Fruit fly (Drosophila melanogaster) whole organism, pupa: Measurements from ENCODE around the gene Frq2.

Source experiments
- CG10348 ChIP-seq: fragments of 200-800 bp; sonication (Bioruptor generic); IDR thresholded peaks from 2 replicates; pipeline ENCODE4 v1.3.6; 2022; ENCODE audit warnings: missing biosample characterization, missing genetic modification characterization
- CG12605 ChIP-seq: fragments of 200-800 bp; sonication (Bioruptor generic); IDR thresholded peaks from 2 replicates; pipeline ENCODE4 v1.3.6; 2022; ENCODE audit warnings: missing biosample characterization, missing genetic modification characterization
- CG13204 ChIP-seq: fragments of 200-800 bp; sonication (Bioruptor generic); optimal IDR thresholded peaks from 2 replicates; lab custom pipeline; 2018; ENCODE audit warnings: missing biosample characterization, mild to moderate bottlenecking, missing genetic modification characterization, moderate library complexity
- CG14655 ChIP-seq: fragments of 200-800 bp; sonication (Bioruptor generic); optimal IDR thresholded peaks from 3 replicates; lab custom pipeline; 2017; ENCODE audit warnings: mild to moderate bottlenecking, missing biosample characterization, missing genetic modification reagents, missing genetic modification characterization
- CG15710 ChIP-seq: fragments of 200-800 bp; sonication (Bioruptor generic); optimal IDR thresholded peaks from 2 replicates; lab custom pipeline; 2018; ENCODE audit warnings: missing biosample characterization, mild to moderate bottlenecking, missing genetic modification characterization, moderate library complexity
- CG17806 ChIP-seq: fragments of 200-800 bp; sonication (Bioruptor generic); optimal IDR thresholded peaks from 2 replicates; lab custom pipeline; 2018; ENCODE audit warnings: missing biosample characterization, mild to moderate bottlenecking, missing genetic modification characterization, moderate library complexity
- CG32121 ChIP-seq: fragments of 200-800 bp; sonication (Bioruptor generic); IDR thresholded peaks from 2 replicates; pipeline ENCODE4 v1.3.6; 2022; ENCODE audit warnings: missing biosample characterization, missing genetic modification characterization
- CG34367 ChIP-seq: fragments of 200-800 bp; sonication (Bioruptor generic); optimal IDR thresholded peaks from 2 replicates; lab custom pipeline; 2018; ENCODE audit warnings: missing biosample characterization, mild to moderate bottlenecking, missing genetic modification characterization
- CG4496 ChIP-seq: fragments of 200-800 bp; sonication (Bioruptor generic); IDR thresholded peaks from 3 replicates; pipeline ENCODE4 v1.3.6; 2022; ENCODE audit warnings: missing biosample characterization, missing genetic modification characterization
- CG8159 ChIP-seq: fragments of 200-800 bp; sonication (Bioruptor generic); optimal IDR thresholded peaks from 3 replicates; lab custom pipeline; 2018; ENCODE audit warnings: missing biosample characterization, mild to moderate bottlenecking, missing genetic modification characterization, moderate library complexity
- CG8301 ChIP-seq: fragments of 200-800 bp; sonication (Bioruptor generic); optimal IDR thresholded peaks from 2 replicates; lab custom pipeline; 2018; ENCODE audit warnings: missing biosample characterization, mild to moderate bottlenecking, missing genetic modification characterization
- CG9948 ChIP-seq: fragments of 200-800 bp; sonication (Bioruptor generic); optimal IDR thresholded peaks from 2 replicates; lab custom pipeline; 2018; ENCODE audit warnings: missing biosample characterization, mild to moderate bottlenecking, missing genetic modification characterization, moderate library complexity
- D1 ChIP-seq: fragments of 200-800 bp; sonication (Bioruptor generic); optimal IDR thresholded peaks from 2 replicates; lab custom pipeline; 2018; ENCODE audit warnings: missing biosample characterization, mild to moderate bottlenecking, missing genetic modification characterization, moderate library complexity
- EcR ChIP-seq: fragments of 200-800 bp; sonication (Bioruptor generic); optimal IDR thresholded peaks from 3 replicates; lab custom pipeline; 2019; ENCODE audit warnings: missing biosample characterization, missing genetic modification characterization, mild to moderate bottlenecking, moderate library complexity, missing genetic modification reagents
- Ets98B ChIP-seq: fragments of 200-800 bp; sonication (Bioruptor generic); IDR thresholded peaks from 2 replicates; pipeline ENCODE4 v1.3.6; 2022; ENCODE audit warnings: missing biosample characterization, missing genetic modification characterization
- Pif1A ChIP-seq: fragments of 200-800 bp; sonication (Bioruptor generic); optimal IDR thresholded peaks from 3 replicates; lab custom pipeline; 2016; ENCODE audit warnings: missing biosample characterization, missing genetic modification characterization
- Pif1B ChIP-seq: fragments of 200-800 bp; sonication (Bioruptor generic); optimal IDR thresholded peaks from 3 replicates; lab custom pipeline; 2016; ENCODE audit warnings: missing biosample characterization, missing genetic modification characterization
- Snoo ChIP-seq: fragments of 200-800 bp; sonication (Bioruptor generic); optimal IDR thresholded peaks from 3 replicates; lab custom pipeline; 2017; ENCODE audit warnings: missing biosample characterization, mild to moderate bottlenecking, missing genetic modification characterization, inconsistent platforms
- fd96Ca ChIP-seq: fragments of 200-800 bp; sonication (Bioruptor generic); IDR thresholded peaks from 3 replicates; pipeline ENCODE4 v1.3.6; 2022; ENCODE audit warnings: missing biosample characterization, missing genetic modification characterization
- gl ChIP-seq: fragments of 200-800 bp; sonication (Bioruptor generic); optimal IDR thresholded peaks from 2 replicates; lab custom pipeline; 2018; ENCODE audit warnings: missing biosample characterization, mild to moderate bottlenecking, missing genetic modification characterization
- rn ChIP-seq: fragments of 200-800 bp; sonication (Bioruptor generic); IDR thresholded peaks from 2 replicates; pipeline ENCODE4 v1.3.6; 2022; ENCODE audit warnings: missing biosample characterization, missing genetic modification characterization

The Frq2 gene

dm6 chrX:18177312-18177711, at the start of gene Frq2:
Frq2 (plus strand) TSS chrX:18177612.
- TF ChIP-seq CG9948 (tag; lab: Kevin White, UChicago) (no peak), Ets98B (GFP tag; lab: Robert Waterston, UW) (no peak), rn (GFP tag; lab: Robert Waterston, UW) (no peak), CG15710 (tag; lab: Kevin White, UChicago) (no peak), CG14655 (GFP tag; lab: Kevin White, UChicago) (no peak), CG34367 (tag; lab: Kevin White, UChicago) (no peak), fd96Ca (GFP tag; lab: Robert Waterston, UW) (no peak), EcR (GFP tag; lab: Kevin White, UChicago) (no peak), Snoo (tag; lab: Kevin White, UChicago) (no peak), CG8159 (tag; lab: Kevin White, UChicago) (no peak), CG12605 (GFP tag; lab: Robert Waterston, UW) (no peak)

dm6 chrX:18129297-18129696, 48.1 kb upstream of the Frq2 start:
- TF ChIP-seq D1 (tag; lab: Kevin White, UChicago) (no peak), fd96Ca (GFP tag; lab: Robert Waterston, UW) (no peak), CG10348 (GFP tag; lab: Robert Waterston, UW) (no peak), Snoo (tag; lab: Kevin White, UChicago) (no peak), CG4496 (GFP tag; lab: Robert Waterston, UW) (no peak), CG9948 (tag; lab: Kevin White, UChicago) (no peak), CG12605 (GFP tag; lab: Robert Waterston, UW) (no peak), gl (tag; lab: Kevin White, UChicago) (no peak), CG8301 (tag; lab: Kevin White, UChicago) (no peak), CG14655 (GFP tag; lab: Kevin White, UChicago) (no peak), CG32121 (GFP tag; lab: Robert Waterston, UW) (no peak), CG15710 (tag; lab: Kevin White, UChicago) (no peak), Pif1A (GFP tag; lab: Kevin White, UChicago) (no peak), EcR (GFP tag; lab: Kevin White, UChicago) (no peak), CG17806 (tag; lab: Kevin White, UChicago) (no peak), CG13204 (GFP tag; lab: Kevin White, UChicago) (no peak)

- TF ChIP-seq Pif1A (GFP tag; lab: Kevin White, UChicago), result no peak
- no peak for TF ChIP-seq CG8159 (tag; lab: Kevin White, UChicago)
- no peak for TF ChIP-seq rn (GFP tag; lab: Robert Waterston, UW)
- TF ChIP-seq fd96Ca (GFP tag; lab: Robert Waterston, UW), result no peak
- TF ChIP-seq Ets98B (GFP tag; lab: Robert Waterston, UW), result no peak
- no peak for TF ChIP-seq gl (tag; lab: Kevin White, UChicago)
- no peak for TF ChIP-seq CG10348 (GFP tag; lab: Robert Waterston, UW)
- TF ChIP-seq CG15710 (tag; lab: Kevin White, UChicago), result no peak
- no peak for TF ChIP-seq CG12605 (GFP tag; lab: Robert Waterston, UW)
- TF ChIP-seq CG13204 (GFP tag; lab: Kevin White, UChicago), result no peak
- TF ChIP-seq Pif1B (GFP tag; lab: Kevin White, UChicago), result no peak
- TF ChIP-seq EcR (GFP tag; lab: Kevin White, UChicago), result no peak
- TF ChIP-seq CG32121 (GFP tag; lab: Robert Waterston, UW), result no peak
- no peak for TF ChIP-seq CG8301 (tag; lab: Kevin White, UChicago)
- no peak for TF ChIP-seq CG14655 (GFP tag; lab: Kevin White, UChicago)
- TF ChIP-seq CG4496 (GFP tag; lab: Robert Waterston, UW), result no peak
Observed at dm6 chrX:18130168-18130567, 47.2 kb upstream of the Frq2 start, which contains the start of gene CG43133. CG43133 (minus strand) TSS chrX:18130178.

dm6 chrX:18136059-18136458, 41.4 kb upstream of the Frq2 start:
- TF ChIP-seq CG8301 (tag; lab: Kevin White, UChicago), result peak; percentile 33
- peak; percentile 48; the same call in 1 of the 2 replicates for TF ChIP-seq Ets98B (GFP tag; lab: Robert Waterston, UW)
- TF ChIP-seq Pif1B (GFP tag; lab: Kevin White, UChicago), result no peak
- no peak for TF ChIP-seq Snoo (tag; lab: Kevin White, UChicago)
- no peak for TF ChIP-seq CG14655 (GFP tag; lab: Kevin White, UChicago)
- peak; percentile 33 for TF ChIP-seq CG8159 (tag; lab: Kevin White, UChicago)
- peak; percentile 74 for TF ChIP-seq CG32121 (GFP tag; lab: Robert Waterston, UW)

- TF ChIP-seq Snoo (tag; lab: Kevin White, UChicago) (no peak), CG8301 (tag; lab: Kevin White, UChicago) (no peak), gl (tag; lab: Kevin White, UChicago) (no peak), Ets98B (GFP tag; lab: Robert Waterston, UW) (no peak), CG12605 (GFP tag; lab: Robert Waterston, UW) (no peak), rn (GFP tag; lab: Robert Waterston, UW) (no peak), CG17806 (tag; lab: Kevin White, UChicago) (no peak), D1 (tag; lab: Kevin White, UChicago) (no peak), CG10348 (GFP tag; lab: Robert Waterston, UW) (no peak), CG15710 (tag; lab: Kevin White, UChicago) (no peak), CG4496 (GFP tag; lab: Robert Waterston, UW) (peak; percentile 31; the same call in 1 of the 3 replicates), CG14655 (GFP tag; lab: Kevin White, UChicago) (peak; percentile 29), Pif1B (GFP tag; lab: Kevin White, UChicago) (no peak)
- TF ChIP-seq, all 21 proteins: peak for 2
Observed at dm6 chrX:18136910-18137849, 40.2 kb upstream of the Frq2 start, which contains the start of gene ari-1. ari-1 (minus strand) TSS chrX:18137784.
